Worm (Caenorhabditis elegans) whole organism, L4 larva: ENCODE measurements around the gene EEED8.3.
A peak's percentile ranks its signal among the peaks of the same experiment; 100 is the strongest.

Source experiments
- D1046.2 ChIP-seq: fragments of 200-800 bp; sonication (Bioruptor generic); IDR thresholded peaks from 2 replicates; pipeline ENCODE4 v1.3.6; 2022; ENCODE audit warnings: missing genetic modification characterization, missing compliant biosample characterization
- F26F4.8 ChIP-seq: fragments of 200-800 bp; sonication (Bioruptor generic); conservative IDR thresholded peaks from 2 replicates; pipeline ENCODE4 v1.3.6; 2022; ENCODE audit warnings: missing genetic modification characterization, missing compliant biosample characterization
- F37D6.2 ChIP-seq: sonication (generic microtip); optimal IDR thresholded peaks from 2 replicates; lab custom pipeline; 2016; ENCODE audit warnings: mild to moderate bottlenecking, missing genetic modification characterization, missing compliant biosample characterization
- F44E2.7 ChIP-seq: fragments of 200-800 bp; sonication (Bioruptor generic); IDR thresholded peaks from 2 replicates; pipeline ENCODE4 v2.1.2; 2022; ENCODE audit warnings: missing genetic modification characterization, missing compliant biosample characterization
- F49E8.2 ChIP-seq: sonication (generic microtip); optimal IDR thresholded peaks from 2 replicates; lab custom pipeline; 2016; ENCODE audit warnings: missing compliant biosample characterization, mild to moderate bottlenecking, missing genetic modification characterization, borderline replicate concordance
- T26A8.4 ChIP-seq: fragments of 200-800 bp; sonication (Bioruptor generic); IDR thresholded peaks from 2 replicates; pipeline ENCODE4 v1.3.6; 2022; ENCODE audit warnings: missing genetic modification characterization, missing compliant biosample characterization
- Y105C5A.15 ChIP-seq: fragments of 200-800 bp; sonication (Bioruptor generic); IDR thresholded peaks from 2 replicates; pipeline ENCODE4 v1.3.6; 2022; ENCODE audit warnings: missing genetic modification characterization, missing compliant biosample characterization
- Y48G9A.11 ChIP-seq: fragments of 200-800 bp; sonication (Bioruptor generic); IDR thresholded peaks from 2 replicates; pipeline ENCODE4 v1.3.6; 2022; ENCODE audit warnings: missing genetic modification reagents, missing genetic modification characterization, missing compliant biosample characterization
- ZK337.2 ChIP-seq: fragments of 200-800 bp; sonication (Bioruptor generic); IDR thresholded peaks from 2 replicates; pipeline ENCODE4 v1.3.6; 2022; ENCODE audit warnings: missing genetic modification reagents, missing genetic modification characterization, missing compliant biosample characterization
- ZK546.5 ChIP-seq, 2 experiments: sonication (generic microtip); optimal IDR thresholded peaks; 2 replicates each; lab custom pipeline; 2017; ENCODE audit warnings: missing biosample characterization in 2 of 2, missing genetic modification characterization in 2 of 2
- aly-2 ChIP-seq: sonication (generic microtip); optimal IDR thresholded peaks from 2 replicates; lab custom pipeline; 2018; ENCODE audit warnings: missing biosample characterization, missing genetic modification characterization
- ama-1 ChIP-seq: fragments of 150-350 bp; optimal IDR thresholded peaks from 2 replicates; lab custom pipeline; 2014; ENCODE audit warnings: inconsistent platforms, mixed read lengths
- ceh-20 ChIP-seq: fragments of 200-800 bp; sonication (Bioruptor generic); IDR thresholded peaks from 2 replicates; pipeline ENCODE4 v1.3.6; 2022; ENCODE audit warnings: missing genetic modification reagents, missing genetic modification characterization, missing compliant biosample characterization
- ceh-32 ChIP-seq: sonication (generic microtip); optimal IDR thresholded peaks from 2 replicates; lab custom pipeline; 2016; ENCODE audit warnings: mild to moderate bottlenecking, missing genetic modification characterization, missing compliant biosample characterization; ENCODE audit not compliant: poor library complexity
- ceh-44 ChIP-seq: fragments of 200-800 bp; sonication (Bioruptor generic); IDR thresholded peaks from 2 replicates; pipeline ENCODE4 v1.3.6; 2022; ENCODE audit warnings: missing genetic modification reagents, missing genetic modification characterization, missing compliant biosample characterization
- ces-1 ChIP-seq: fragments of 150-350 bp; sonication (generic microtip); optimal IDR thresholded peaks from 4 replicates; lab custom pipeline; 2014; ENCODE audit warnings: missing biosample characterization, missing genetic modification reagents, missing genetic modification characterization
- daf-12 ChIP-seq: fragments of 150-350 bp; optimal IDR thresholded peaks from 2 replicates; lab custom pipeline; 2014; ENCODE audit warnings: missing biosample characterization, missing genetic modification reagents, missing genetic modification characterization
- daf-16 ChIP-seq, 3 experiments: sonication (generic microtip); optimal IDR thresholded peaks; 2 replicates each; lab custom pipeline; 2016 to 2017; ENCODE audit warnings: missing genetic modification characterization in 3 of 3, missing genetic modification reagents in 3 of 3, mild to moderate bottlenecking in 2 of 3, missing compliant biosample characterization in 2 of 3, missing biosample characterization in 1 of 3, moderate library complexity in 1 of 3
- daf-8 ChIP-seq: fragments of 200-800 bp; sonication (Bioruptor generic); IDR thresholded peaks from 2 replicates; pipeline ENCODE4 v1.3.6; 2022; ENCODE audit warnings: missing genetic modification characterization, missing compliant biosample characterization
- dpl-1 ChIP-seq: fragments of 150-350 bp; optimal IDR thresholded peaks from 2 replicates; lab custom pipeline; 2014; ENCODE audit warnings: missing biosample characterization, missing genetic modification reagents, missing genetic modification characterization
- egl-27 ChIP-seq: sonication (generic microtip); optimal IDR thresholded peaks from 3 replicates; lab custom pipeline; 2017; ENCODE audit warnings: missing biosample characterization, missing genetic modification reagents, missing genetic modification characterization
- egl-43 ChIP-seq: fragments of 200-800 bp; sonication (Bioruptor generic); IDR thresholded peaks from 2 replicates; pipeline ENCODE4 v1.3.6; 2022; ENCODE audit warnings: missing genetic modification reagents, missing genetic modification characterization, missing compliant biosample characterization
- fos-1 ChIP-seq: fragments of 150-350 bp; optimal IDR thresholded peaks from 2 replicates; lab custom pipeline; 2014; ENCODE audit warnings: missing biosample characterization, missing genetic modification characterization
- hif-1 ChIP-seq, 2 experiments: sonication (generic microtip); optimal IDR thresholded peaks; 2 replicates each; lab custom pipeline; 2016 to 2017; ENCODE audit warnings: missing compliant biosample characterization in 2 of 2, missing genetic modification characterization in 2 of 2, missing genetic modification reagents in 2 of 2, missing genotype in 2 of 2, mild to moderate bottlenecking in 1 of 2
- hlh-11 ChIP-seq: fragments of 200-800 bp; sonication (Bioruptor generic); optimal IDR thresholded peaks from 2 replicates; lab custom pipeline; 2018; ENCODE audit warnings: mild to moderate bottlenecking, missing genetic modification characterization, missing compliant biosample characterization
- hlh-30 ChIP-seq: sonication (generic microtip); optimal IDR thresholded peaks from 2 replicates; lab custom pipeline; 2017; ENCODE audit warnings: antibody characterized with exemption, mild to moderate bottlenecking, missing genetic modification characterization, missing compliant biosample characterization; ENCODE audit not compliant: insufficient read depth
- hmg-1.1 ChIP-seq: fragments of 200-800 bp; sonication (Bioruptor generic); IDR thresholded peaks from 2 replicates; pipeline ENCODE4 v1.3.6; 2022; ENCODE audit warnings: missing genetic modification reagents, missing genetic modification characterization, missing compliant biosample characterization
- jun-1 ChIP-seq: fragments of 150-350 bp; optimal IDR thresholded peaks from 2 replicates; lab custom pipeline; 2014; ENCODE audit warnings: missing biosample characterization, missing genetic modification reagents, missing genetic modification characterization
- lim-7 ChIP-seq: fragments of 200-800 bp; sonication (Bioruptor generic); IDR thresholded peaks from 2 replicates; pipeline ENCODE4 v1.3.6; 2022; ENCODE audit warnings: missing genetic modification characterization, missing compliant biosample characterization
- lin-15B ChIP-seq: fragments of 150-350 bp; sonication (generic microtip); optimal IDR thresholded peaks from 3 replicates; lab custom pipeline; 2014; ENCODE audit warnings: missing biosample characterization, missing genetic modification characterization
- lin-39 ChIP-seq: fragments of 150-350 bp; optimal IDR thresholded peaks from 2 replicates; lab custom pipeline; 2014; ENCODE audit warnings: missing biosample characterization, missing genetic modification reagents, missing genetic modification characterization
- lir-3 ChIP-seq: sonication (generic microtip); optimal IDR thresholded peaks from 2 replicates; lab custom pipeline; 2016; ENCODE audit warnings: mild to moderate bottlenecking, missing genetic modification characterization, missing compliant biosample characterization
- mep-1 ChIP-seq: fragments of 150-350 bp; sonication (generic microtip); optimal IDR thresholded peaks from 3 replicates; lab custom pipeline; 2014; ENCODE audit warnings: missing biosample characterization, missing genetic modification characterization
- mes-2 ChIP-seq: sonication (generic microtip); optimal IDR thresholded peaks from 2 replicates; lab custom pipeline; 2016; ENCODE audit warnings: missing genotype, mild to moderate bottlenecking, missing genetic modification characterization, missing compliant biosample characterization; ENCODE audit not compliant: poor library complexity, severe bottlenecking
- mxl-3 ChIP-seq: fragments of 200-800 bp; sonication (Bioruptor generic); optimal IDR thresholded peaks from 2 replicates; lab custom pipeline; 2018; ENCODE audit warnings: mild to moderate bottlenecking, missing genetic modification characterization, missing compliant biosample characterization
- nhr-111 ChIP-seq: fragments of 200-800 bp; sonication (Bioruptor generic); optimal IDR thresholded peaks from 2 replicates; lab custom pipeline; 2018; ENCODE audit warnings: mild to moderate bottlenecking, missing genetic modification characterization, missing compliant biosample characterization
- nhr-28 ChIP-seq: fragments of 150-350 bp; optimal IDR thresholded peaks from 2 replicates; lab custom pipeline; 2014; ENCODE audit warnings: missing biosample characterization, missing genetic modification characterization
- nhr-42 ChIP-seq: fragments of 200-800 bp; sonication (Bioruptor generic); IDR thresholded peaks from 2 replicates; pipeline ENCODE4 v1.3.6; 2022; ENCODE audit warnings: missing genetic modification characterization, missing compliant biosample characterization
- nhr-77 ChIP-seq: fragments of 150-350 bp; optimal IDR thresholded peaks from 2 replicates; lab custom pipeline; 2014; ENCODE audit warnings: missing biosample characterization, missing genetic modification characterization
- php-3 ChIP-seq: fragments of 200-800 bp; sonication (Bioruptor generic); IDR thresholded peaks from 2 replicates; pipeline ENCODE4 v1.3.6; 2022; ENCODE audit warnings: missing genetic modification reagents, missing genetic modification characterization, missing compliant biosample characterization
- pqm-1 ChIP-seq: sonication (generic microtip); optimal IDR thresholded peaks from 2 replicates; lab custom pipeline; 2017; ENCODE audit warnings: missing biosample characterization, missing genetic modification characterization
- rbr-2 ChIP-seq: sonication (generic microtip); optimal IDR thresholded peaks from 2 replicates; lab custom pipeline; 2016; ENCODE audit warnings: missing genotype, missing genetic modification characterization, missing compliant biosample characterization
- saeg-2 ChIP-seq: fragments of 200-800 bp; sonication (Bioruptor generic); IDR thresholded peaks from 2 replicates; pipeline ENCODE4 v1.3.6; 2022; ENCODE audit warnings: missing genetic modification reagents, missing genetic modification characterization, missing compliant biosample characterization
- set-16 ChIP-seq: fragments of 200-800 bp; sonication (Bioruptor generic); IDR thresholded peaks from 2 replicates; pipeline ENCODE4 v1.3.6; 2022; ENCODE audit warnings: missing genetic modification reagents, missing genetic modification characterization, missing compliant biosample characterization
- tag-97 ChIP-seq: fragments of 200-800 bp; sonication (Bioruptor generic); IDR thresholded peaks from 2 replicates; pipeline ENCODE4 v1.3.6; 2022; ENCODE audit warnings: missing genetic modification characterization, missing compliant biosample characterization
- unc-130 ChIP-seq: sonication (generic microtip); optimal IDR thresholded peaks from 2 replicates; lab custom pipeline; 2016; ENCODE audit warnings: missing genetic modification reagents, missing genetic modification characterization, missing compliant biosample characterization
- unc-39 ChIP-seq: sonication (generic microtip); optimal IDR thresholded peaks from 2 replicates; lab custom pipeline; 2017; ENCODE audit warnings: missing biosample characterization, missing genetic modification characterization
- unc-62 ChIP-seq, 3 experiments: fragments of 150-350 bp in 1 of 3; sonication (generic microtip); optimal IDR thresholded peaks in 2 of 3; peaks in 1 of 3; 1 replicate in 1 of 3; 2 replicates in 2 of 3; lab custom pipeline; 2014 to 2017; ENCODE audit warnings: missing biosample characterization in 3 of 3, missing genetic modification characterization in 3 of 3, missing genetic modification reagents in 3 of 3, missing genotype in 1 of 3
- vab-7 ChIP-seq: fragments of 200-800 bp; sonication (Bioruptor generic); IDR thresholded peaks from 2 replicates; pipeline ENCODE4 v1.3.6; 2022; ENCODE audit warnings: missing genetic modification reagents, missing genetic modification characterization, missing compliant biosample characterization
- zfp-3 ChIP-seq: fragments of 200-800 bp; sonication (Bioruptor generic); conservative IDR thresholded peaks from 2 replicates; pipeline ENCODE4 v1.3.6; 2022; ENCODE audit warnings: missing genetic modification reagents, missing genetic modification characterization, missing compliant biosample characterization

Gene EEED8.3

ce11 chrII:5389831-5390323 lies 24.2 kb upstream of the EEED8.3 start, which contains the start of gene ndx-6 (continued):
- no peak for TF ChIP-seq nhr-111 (GFP tag; lab: Kevin White, UChicago)
- TF ChIP-seq ceh-20 (GFP tag; lab: Robert Waterston, UW) = peak; percentile 58; the same call in 1 of the 2 replicates
- TF ChIP-seq ama-1 (lab: Kevin White, UChicago) = peak; percentile 55
- TF ChIP-seq daf-8 (GFP tag; lab: Robert Waterston, UW) = no peak
- TF ChIP-seq nhr-42 (GFP tag; lab: Robert Waterston, UW) = 0 out of 2 replicates have a peak, but pooled peaks have one; percentile 64
- no peak for TF ChIP-seq fos-1 (tag; lab: Kevin White, UChicago)
- no peak for TF ChIP-seq unc-130 (GFP tag; lab: Kevin White, UChicago)
- TF ChIP-seq zfp-3 = peak; percentile 60; the same call in 1 of the 2 replicates
- peak; percentile 72 for TF ChIP-seq hlh-11
- TF ChIP-seq mes-2 = peak; percentile 91
- TF ChIP-seq F37D6.2 (tag; lab: Kevin White, UChicago) = peak; percentile 31
- TF ChIP-seq hmg-1.1 (GFP tag; lab: Robert Waterston, UW) = peak; percentile 71
- TF ChIP-seq ceh-44 (GFP tag; lab: Robert Waterston, UW) = no peak
- TF ChIP-seq egl-43 (GFP tag; lab: Robert Waterston, UW) = peak; percentile 24; the same call in 1 of the 2 replicates
- TF ChIP-seq Y48G9A.11 (GFP tag; lab: Robert Waterston, UW) = no peak
- TF ChIP-seq vab-7 (GFP tag; lab: Robert Waterston, UW) = no peak
- peak; percentile 49 for TF ChIP-seq nhr-28 (tag; lab: Kevin White, UChicago)
- TF ChIP-seq egl-27 (tag; lab: Kevin White, UChicago) = no peak
- peak; percentile 86 for TF ChIP-seq mep-1
- TF ChIP-seq tag-97 (GFP tag; lab: Robert Waterston, UW) = no peak
- TF ChIP-seq jun-1 (tag; lab: Kevin White, UChicago) = peak; percentile 26
- TF ChIP-seq F26F4.8 (GFP tag; lab: Robert Waterston, UW) = no peak
- no peak for TF ChIP-seq ceh-32 (tag; lab: Kevin White, UChicago)
- TF ChIP-seq lir-3 (tag; lab: Kevin White, UChicago) = no peak
- no peak for TF ChIP-seq F49E8.2
- TF ChIP-seq Y105C5A.15 = no peak
- TF ChIP-seq daf-12 = no peak
- no peak for TF ChIP-seq ces-1
- no peak for TF ChIP-seq F44E2.7 (GFP tag; lab: Robert Waterston, UW)
- no peak for TF ChIP-seq pqm-1 (tag; lab: Kevin White, UChicago)
- TF ChIP-seq hlh-30 (tag; lab: Kevin White, UChicago) = peak; percentile 66
- TF ChIP-seq unc-62 (GFP tag; optimal IDR thresholded peaks at IDR 0.05 in 1 of 2; lab: Kevin White, UChicago) = peak in 1 of 2 experiments; percentile 89
- no peak for TF ChIP-seq unc-62 (tag; optimal IDR thresholded peaks at IDR 0.05; lab: Kevin White, UChicago)
- TF ChIP-seq T26A8.4 (GFP tag; lab: Robert Waterston, UW) = peak; percentile 74
- no peak for TF ChIP-seq D1046.2 (GFP tag; lab: Robert Waterston, UW)
- no peak for TF ChIP-seq aly-2 (tag; lab: Kevin White, UChicago)
- TF ChIP-seq set-16 (GFP tag; lab: Robert Waterston, UW) = no peak
- peak; percentile 75 for TF ChIP-seq rbr-2
- peak; percentile 22 for TF ChIP-seq lin-15B (tag; lab: Kevin White, UChicago)
- TF ChIP-seq saeg-2 (GFP tag; lab: Robert Waterston, UW) = no peak
- no peak for TF ChIP-seq ZK546.5 (tag; optimal IDR thresholded peaks at IDR 0.05; lab: Kevin White, UChicago)
- no peak for TF ChIP-seq php-3 (GFP tag; lab: Robert Waterston, UW)
- peak; percentile 99 for TF ChIP-seq dpl-1 (GFP tag; lab: Kevin White, UChicago)
- TF ChIP-seq unc-39 (tag; lab: Kevin White, UChicago) = no peak
- no peak for TF ChIP-seq daf-16 (GFP tag; optimal IDR thresholded peaks at IDR 0.05; lab: Kevin White, UChicago)
- TF ChIP-seq daf-16 (tag; optimal IDR thresholded peaks at IDR 0.05; lab: Kevin White, UChicago) = peak; percentile 47
- no peak for TF ChIP-seq ZK337.2 (GFP tag; lab: Robert Waterston, UW)
- TF ChIP-seq lin-39 (tag; lab: Kevin White, UChicago) = no peak
- peak; percentile 57 for TF ChIP-seq mxl-3 (GFP tag; lab: Kevin White, UChicago)
- peak; percentile 88 for TF ChIP-seq nhr-77
- TF ChIP-seq hif-1 (tag; optimal IDR thresholded peaks at IDR 0.05; lab: Kevin White, UChicago) = peak in 1 of 2 experiments; percentile 43
- TF ChIP-seq lim-7 (GFP tag; lab: Robert Waterston, UW) = no peak
